Worm (Caenorhabditis elegans) whole organism, L3 larva: ENCODE measurements around the gene C26F1.1.

Source experiments
- daf-12 ChIP-seq: fragments of 150-350 bp; optimal IDR thresholded peaks from 2 replicates; lab custom pipeline; 2014; ENCODE audit warnings: missing biosample characterization, missing genetic modification reagents, missing genetic modification characterization
- snpc-4 ChIP-seq: fragments of 150-350 bp; optimal IDR thresholded peaks from 2 replicates; lab custom pipeline; 2014; ENCODE audit warnings: missing biosample characterization, missing genetic modification characterization

- no peak for TF ChIP-seq daf-12 (tag; lab: Kevin White, UChicago)
- TF ChIP-seq snpc-4 (tag; lab: Kevin White, UChicago) = no peak
These were observed 43.3 kb upstream of the C26F1.1 start for ce11 chrV:7741918-7742317.
